Worm (Caenorhabditis elegans) whole organism, L4/young adult: ENCODE measurements around the gene clh-4.

ENCODE experiments used
- dao-5 ChIP-seq: sonication (generic microtip); optimal IDR thresholded peaks from 2 replicates; lab custom pipeline; 2016; ENCODE audit warnings: missing genotype, missing genetic modification characterization, moderate library complexity, missing compliant biosample characterization
- him-1 ChIP-seq: sonication (generic microtip); optimal IDR thresholded peaks from 2 replicates; lab custom pipeline; 2016; ENCODE audit warnings: missing genotype, missing genetic modification reagents, missing genetic modification characterization, missing compliant biosample characterization

- no peak for TF ChIP-seq him-1 (tag; lab: Kevin White, UChicago)
- TF ChIP-seq dao-5 (tag; lab: Kevin White, UChicago): no peak
These were observed 4.1 kb upstream of the clh-4 start, which contains the start of gene R02E4.1 for ce11 chrX:4104435-4104834.
